Fruit fly (Drosophila melanogaster): ENCODE results near the gene CG44532.

The CG44532 gene

DNA sequence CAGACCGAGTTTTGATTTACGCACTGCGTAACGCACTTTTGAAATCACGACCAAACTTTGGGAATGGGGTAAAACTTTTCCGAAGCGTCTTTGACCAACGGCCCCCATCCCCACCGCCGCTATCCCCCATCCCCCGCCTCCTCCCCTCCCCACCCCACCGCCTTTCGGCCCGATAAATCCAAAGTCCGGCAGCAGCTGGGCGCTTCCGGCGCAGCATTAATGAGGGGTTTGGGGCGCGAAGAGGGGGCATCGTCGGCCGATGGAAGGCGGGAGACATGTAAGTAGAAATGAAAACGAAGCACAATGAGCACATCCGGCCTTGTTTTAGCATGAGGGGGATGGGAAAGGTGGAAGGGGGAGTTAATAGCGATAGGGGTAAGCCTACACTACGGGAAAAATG, 22.8 kb upstream of the CG44532 start (continued):
- TF ChIP-seq CG14965 (GFP tag; optimal IDR thresholded peaks at IDR 0.05; ENCODE audit: borderline replicate concordance) (no peak), CG10274 (GFP tag; optimal IDR thresholded peaks at IDR 0.05) (no peak), Optix (GFP tag; IDR thresholded peaks at IDR 0.05) (0 out of 3 replicates have a peak, but pooled peaks have one; percentile 23), Rfx (GFP tag; IDR thresholded peaks at IDR 0.05) (no peak), ranshi (GFP tag; IDR thresholded peaks at IDR 0.05) (no peak), crol (GFP tag; IDR thresholded peaks at IDR 0.05) (peak; percentile 96), Scr (GFP tag; IDR thresholded peaks at IDR 0.05; ENCODE audit: partially characterized antibody) (no peak), CG3726 (GFP tag; IDR thresholded peaks at IDR 0.05) (no peak), CG14667 (GFP tag; IDR thresholded peaks at IDR 0.05) (no peak), abd-A (tag; optimal IDR thresholded peaks at IDR 0.05) (peak; percentile 27), kni (GFP tag; optimal IDR thresholded peaks at IDR 0.05) (no peak), lab (GFP tag; optimal IDR thresholded peaks at IDR 0.05) (peak; percentile 30), ken (GFP tag; IDR thresholded peaks at IDR 0.05) (no peak), chinmo (GFP tag; IDR thresholded peaks at IDR 0.05; ENCODE audit: partially characterized antibody) (0 out of 4 replicates have a peak, but pooled peaks have one; percentile 8), Nf-YC (tag; optimal IDR thresholded peaks at IDR 0.05) (peak; percentile 3), CG10543 (GFP tag; optimal IDR thresholded peaks at IDR 0.05) (peak; percentile 65), CG8478 (optimal IDR thresholded peaks at IDR 0.05) (no peak), kah (GFP tag; optimal IDR thresholded peaks at IDR 0.05) (peak; percentile 23), CG5180 (GFP tag; optimal IDR thresholded peaks at IDR 0.05) (peak; percentile 81), Jarid2 (GFP tag; optimal IDR thresholded peaks at IDR 0.05) (peak; percentile 17), NFAT (GFP tag; IDR thresholded peaks at IDR 0.05) (peak; percentile 23; the same call in 1 of the 2 replicates), slbo (GFP tag; IDR thresholded peaks at IDR 0.05) (no peak), chn (GFP tag; optimal IDR thresholded peaks at IDR 0.05) (no peak), CG12769 (tag; optimal IDR thresholded peaks at IDR 0.05) (peak; percentile 62), Sox102F (GFP tag; optimal IDR thresholded peaks at IDR 0.05) (no peak), CG6254 (GFP tag; optimal IDR thresholded peaks at IDR 0.05) (peak; percentile 15), H15 (GFP tag; IDR thresholded peaks at IDR 0.05) (no peak), CG6689 (GFP tag; IDR thresholded peaks at IDR 0.05) (no peak), CG42726 (GFP tag; IDR thresholded peaks at IDR 0.05; ENCODE audit: partially characterized antibody) (no peak), mam (GFP tag; optimal IDR thresholded peaks at IDR 0.05) (no peak), Awh (GFP tag; IDR thresholded peaks at IDR 0.05) (0 out of 2 replicates have a peak, but pooled peaks have one; percentile 41), pros (GFP tag; optimal IDR thresholded peaks at IDR 0.05) (peak; percentile 27), ase (GFP tag; IDR thresholded peaks at IDR 0.05) (0 out of 3 replicates have a peak, but pooled peaks have one; percentile 21), Oli (tag; optimal IDR thresholded peaks at IDR 0.05) (no peak), chm (GFP tag; IDR thresholded peaks at IDR 0.05) (no peak), pan (optimal IDR thresholded peaks at IDR 0.05) (no peak), pan (GFP tag; optimal IDR thresholded peaks at IDR 0.05 in 1 of 2, IDR thresholded peaks at IDR 0.05 in 1 of 2) (peak in 1 of 2 experiments; percentile 4), CG14441 (GFP tag; IDR thresholded peaks at IDR 0.05) (no peak), CG4424 (GFP tag; optimal IDR thresholded peaks at IDR 0.05) (no peak), nom (GFP tag; optimal IDR thresholded peaks at IDR 0.05) (peak; percentile 96), CG8290 (GFP tag; optimal IDR thresholded peaks at IDR 0.05) (no peak), CG8290 (tag; optimal IDR thresholded peaks at IDR 0.05) (peak in 1 of 2 experiments; percentile 57), nau (GFP tag; optimal IDR thresholded peaks at IDR 0.05) (peak; percentile 43), mirr (GFP tag; optimal IDR thresholded peaks at IDR 0.05) (peak; percentile 41), z (GFP tag; IDR thresholded peaks at IDR 0.05) (no peak), Deaf1 (tag; optimal IDR thresholded peaks at IDR 0.05) (peak; percentile 56)
